Fruit fly (Drosophila melanogaster) whole organism, prepupa: ENCODE data around the gene CG15916.

Experiments used
- CG10631 ChIP-seq: fragments of 200-800 bp; sonication (Bioruptor generic); optimal IDR thresholded peaks from 2 replicates; lab custom pipeline; 2016; ENCODE audit warnings: missing biosample characterization, missing genetic modification characterization
- CG10669 ChIP-seq: fragments of 200-800 bp; sonication (Bioruptor generic); optimal IDR thresholded peaks from 3 replicates; lab custom pipeline; 2018; ENCODE audit warnings: missing biosample characterization, mild to moderate bottlenecking, missing genetic modification characterization, moderate library complexity
- CG11902 ChIP-seq: fragments of 200-800 bp; sonication (Bioruptor generic); optimal IDR thresholded peaks from 3 replicates; lab custom pipeline; 2016; ENCODE audit warnings: missing biosample characterization, missing genetic modification characterization
- CG15336 ChIP-seq: fragments of 200-800 bp; sonication (Bioruptor generic); IDR thresholded peaks from 2 replicates; pipeline ENCODE4 v1.3.6; 2022; ENCODE audit warnings: missing biosample characterization, missing genetic modification characterization
- CG3032 ChIP-seq: fragments of 200-800 bp; optimal IDR thresholded peaks from 2 replicates; lab custom pipeline; 2019; ENCODE audit warnings: missing biosample characterization, mild to moderate bottlenecking, missing genetic modification characterization, moderate library complexity
- CG31627 ChIP-seq: fragments of 200-800 bp; sonication (Bioruptor generic); optimal IDR thresholded peaks from 3 replicates; lab custom pipeline; 2016; ENCODE audit warnings: missing biosample characterization, missing genetic modification characterization
- CG32006 ChIP-seq: fragments of 200-800 bp; sonication (Bioruptor generic); optimal IDR thresholded peaks from 3 replicates; lab custom pipeline; 2017; ENCODE audit warnings: missing biosample characterization, mild to moderate bottlenecking, missing genetic modification characterization
- CG34406 ChIP-seq: fragments of 200-800 bp; sonication (Bioruptor generic); optimal IDR thresholded peaks from 3 replicates; lab custom pipeline; 2016; ENCODE audit warnings: missing biosample characterization, missing genetic modification characterization
- CG3919 ChIP-seq: fragments of 200-800 bp; sonication (Bioruptor generic); optimal IDR thresholded peaks from 3 replicates; lab custom pipeline; 2016; ENCODE audit warnings: missing biosample characterization, missing genetic modification characterization
- CG6163 ChIP-seq: fragments of 200-800 bp; sonication (Bioruptor generic); IDR thresholded peaks from 3 replicates; pipeline ENCODE4 v1.3.6; 2022; ENCODE audit warnings: missing biosample characterization, missing genetic modification characterization
- CG6276 ChIP-seq: fragments of 200-800 bp; sonication (Bioruptor generic); optimal IDR thresholded peaks from 2 replicates; lab custom pipeline; 2017; ENCODE audit warnings: missing biosample characterization, mild to moderate bottlenecking, missing genetic modification characterization
- CG6792 ChIP-seq: fragments of 200-800 bp; sonication (Bioruptor generic); optimal IDR thresholded peaks from 3 replicates; lab custom pipeline; 2016; ENCODE audit warnings: missing biosample characterization, missing genetic modification characterization
- CG6808 ChIP-seq: fragments of 200-800 bp; sonication (Bioruptor generic); optimal IDR thresholded peaks from 3 replicates; lab custom pipeline; 2017; ENCODE audit warnings: missing biosample characterization, missing genetic modification characterization, mild to moderate bottlenecking, moderate library complexity, missing genetic modification reagents
- CG7368 ChIP-seq: fragments of 200-800 bp; sonication (Bioruptor generic); optimal IDR thresholded peaks from 3 replicates; lab custom pipeline; 2016; ENCODE audit warnings: missing biosample characterization, missing genetic modification characterization
- CG8119 ChIP-seq: fragments of 200-800 bp; sonication (Bioruptor generic); IDR thresholded peaks from 3 replicates; pipeline ENCODE4 v1.3.6; 2022; ENCODE audit warnings: missing biosample characterization, missing genetic modification characterization
- CG8632 ChIP-seq: fragments of 200-800 bp; sonication (Bioruptor generic); optimal IDR thresholded peaks from 3 replicates; lab custom pipeline; 2016; ENCODE audit warnings: missing biosample characterization, missing genetic modification characterization
- CG9139 ChIP-seq: fragments of 200-800 bp; sonication (Bioruptor generic); optimal IDR thresholded peaks from 3 replicates; lab custom pipeline; 2017; ENCODE audit warnings: missing biosample characterization, mild to moderate bottlenecking, missing genetic modification characterization
- Eip78C ChIP-seq: fragments of 200-800 bp; sonication (Bioruptor generic); peaks from one replicate; lab custom pipeline; 2016; ENCODE audit warnings: missing biosample characterization, missing genetic modification characterization
- Eip93F ChIP-seq: fragments of 200-800 bp; sonication (Bioruptor generic); optimal IDR thresholded peaks from 2 replicates; lab custom pipeline; 2016; ENCODE audit warnings: missing biosample characterization, mild to moderate bottlenecking, missing genetic modification characterization
- Gug ChIP-seq: fragments of 200-800 bp; sonication (Bioruptor generic); IDR thresholded peaks from 2 replicates; pipeline ENCODE4 v1.3.6; 2022; ENCODE audit warnings: missing biosample characterization, missing genetic modification characterization
- Hr39 ChIP-seq: fragments of 200-800 bp; sonication (Bioruptor generic); optimal IDR thresholded peaks from 2 replicates; lab custom pipeline; 2016; ENCODE audit warnings: missing biosample characterization, missing genetic modification characterization
- Hr4 ChIP-seq: fragments of 200-800 bp; sonication (Bioruptor generic); optimal IDR thresholded peaks from 3 replicates; lab custom pipeline; 2016; ENCODE audit warnings: missing biosample characterization, missing genetic modification characterization
- Met ChIP-seq: fragments of 200-800 bp; sonication (Bioruptor generic); optimal IDR thresholded peaks from 3 replicates; lab custom pipeline; 2016; ENCODE audit warnings: missing biosample characterization, missing genetic modification characterization
- OdsH ChIP-seq: fragments of 200-800 bp; sonication (Bioruptor generic); optimal IDR thresholded peaks from 3 replicates; lab custom pipeline; 2016; ENCODE audit warnings: missing biosample characterization, missing genetic modification characterization
- Sox102F ChIP-seq: fragments of 200-800 bp; sonication (Bioruptor generic); optimal IDR thresholded peaks from 2 replicates; lab custom pipeline; 2016; ENCODE audit warnings: missing biosample characterization, mild to moderate bottlenecking, missing genetic modification characterization
- achi ChIP-seq: fragments of 200-800 bp; sonication (Bioruptor generic); optimal IDR thresholded peaks from 3 replicates; lab custom pipeline; 2016; ENCODE audit warnings: missing biosample characterization, missing genetic modification characterization
- acj6 ChIP-seq: fragments of 200-800 bp; sonication (Bioruptor generic); optimal IDR thresholded peaks from 3 replicates; lab custom pipeline; 2016; ENCODE audit warnings: missing biosample characterization, missing genetic modification characterization
- dac ChIP-seq: fragments of 200-800 bp; sonication (Bioruptor generic); optimal IDR thresholded peaks from 2 replicates; lab custom pipeline; 2017; ENCODE audit warnings: missing biosample characterization, mild to moderate bottlenecking, missing genetic modification characterization
- dsx ChIP-seq: fragments of 200-800 bp; optimal IDR thresholded peaks from 3 replicates; lab custom pipeline; 2019; ENCODE audit warnings: missing biosample characterization, mild to moderate bottlenecking, missing genetic modification characterization, moderate library complexity; ENCODE audit not compliant: poor library complexity, severe bottlenecking
- eg ChIP-seq: fragments of 200-800 bp; sonication (Bioruptor generic); IDR thresholded peaks from 3 replicates; pipeline ENCODE4 v1.3.6; 2022; ENCODE audit warnings: missing biosample characterization, missing genetic modification characterization
- esn ChIP-seq: fragments of 200-800 bp; sonication (Bioruptor generic); optimal IDR thresholded peaks from 2 replicates; lab custom pipeline; 2016; ENCODE audit warnings: missing biosample characterization, mild to moderate bottlenecking, missing genetic modification characterization, moderate library complexity
- fd85E ChIP-seq: fragments of 200-800 bp; sonication (Bioruptor generic); optimal IDR thresholded peaks from 3 replicates; lab custom pipeline; 2016; ENCODE audit warnings: missing biosample characterization, missing genetic modification characterization
- fkh ChIP-seq: fragments of 200-800 bp; sonication (Bioruptor generic); optimal IDR thresholded peaks from 3 replicates; lab custom pipeline; 2017; ENCODE audit warnings: missing biosample characterization, mild to moderate bottlenecking, missing genetic modification characterization, moderate library complexity
- lz ChIP-seq: fragments of 200-800 bp; sonication (Bioruptor generic); optimal IDR thresholded peaks from 3 replicates; lab custom pipeline; 2016; ENCODE audit warnings: missing biosample characterization, missing genetic modification characterization
- net ChIP-seq: fragments of 200-800 bp; sonication (Bioruptor generic); optimal IDR thresholded peaks from 3 replicates; lab custom pipeline; 2016; ENCODE audit warnings: missing biosample characterization, missing genetic modification characterization
- pdm3 ChIP-seq: fragments of 200-800 bp; sonication (Bioruptor generic); optimal IDR thresholded peaks from 3 replicates; lab custom pipeline; 2016; ENCODE audit warnings: missing biosample characterization, missing genetic modification characterization
- salr ChIP-seq, 2 experiments: fragments of 200-800 bp; sonication (Bioruptor generic); optimal IDR thresholded peaks; 3 replicates each; lab custom pipeline; 2016 to 2018; ENCODE audit warnings: missing biosample characterization in 2 of 2, missing genetic modification characterization in 2 of 2, mild to moderate bottlenecking in 1 of 2
- ss ChIP-seq, 2 experiments: fragments of 200-800 bp; sonication (Bioruptor generic); optimal IDR thresholded peaks; 2 replicates in 1 of 2; 3 replicates in 1 of 2; lab custom pipeline; 2017 to 2018; ENCODE audit warnings: mild to moderate bottlenecking in 2 of 2, missing biosample characterization in 2 of 2, missing genetic modification characterization in 2 of 2, moderate library complexity in 1 of 2
- svp ChIP-seq: fragments of 200-800 bp; sonication (Bioruptor generic); peaks from one replicate; lab custom pipeline; 2016; ENCODE audit warnings: missing biosample characterization, missing genetic modification characterization
- topi ChIP-seq: fragments of 200-800 bp; sonication (Bioruptor generic); optimal IDR thresholded peaks from 3 replicates; lab custom pipeline; 2016; ENCODE audit warnings: missing biosample characterization, missing genetic modification characterization
- vri ChIP-seq: fragments of 200-800 bp; sonication (Bioruptor generic); optimal IDR thresholded peaks from 3 replicates; lab custom pipeline; 2016; ENCODE audit warnings: missing biosample characterization, mild to moderate bottlenecking, missing genetic modification characterization

Gene CG15916

DNA sequence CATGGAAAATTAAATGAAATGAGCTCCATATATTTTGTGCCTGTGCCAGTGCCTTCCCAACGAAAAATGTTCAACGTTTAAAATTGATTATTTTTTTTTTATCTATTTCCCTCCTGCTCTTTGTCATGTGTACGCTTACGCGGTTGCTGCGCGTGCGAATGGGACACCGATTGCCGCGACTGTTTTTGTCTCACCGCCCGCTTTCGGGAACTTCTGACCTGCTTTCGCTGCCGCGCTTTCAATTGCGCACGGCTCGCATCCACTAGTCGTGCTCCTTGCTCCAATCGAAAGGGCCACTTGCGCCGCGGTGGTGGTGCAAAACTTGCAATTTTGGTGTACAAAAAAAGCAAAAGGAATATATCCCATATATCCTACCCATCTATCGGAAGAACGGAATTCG, 29.9 kb upstream of the CG15916 start (continued):
- TF ChIP-seq ss (GFP tag; optimal IDR thresholded peaks at IDR 0.05; lab: Kevin White, UChicago): peak; percentile 70 to 82
- peak; percentile 77 for TF ChIP-seq CG9139 (GFP tag; lab: Kevin White, UChicago)
- no peak for TF ChIP-seq CG6792 (GFP tag; lab: Kevin White, UChicago)
- TF ChIP-seq salr (GFP tag; optimal IDR thresholded peaks at IDR 0.05; lab: Kevin White, UChicago): peak in 1 of 2 experiments; percentile 45
- TF ChIP-seq vri: peak; percentile 64
- peak; percentile 33 for TF ChIP-seq Sox102F (GFP tag; lab: Kevin White, UChicago)
- peak; percentile 38 for TF ChIP-seq Eip78C
- TF ChIP-seq Hr4 (GFP tag; lab: Kevin White, UChicago): no peak
- TF ChIP-seq CG32006 (GFP tag; lab: Kevin White, UChicago): peak; percentile 54
- TF ChIP-seq CG3032: peak; percentile 55
- TF ChIP-seq CG6163: peak; percentile 84
- TF ChIP-seq CG34406 (GFP tag; lab: Kevin White, UChicago): peak; percentile 44
- TF ChIP-seq CG8632 (GFP tag; lab: Kevin White, UChicago): peak; percentile 36
- TF ChIP-seq lz (GFP tag; lab: Kevin White, UChicago): peak; percentile 20
- TF ChIP-seq CG6808 (GFP tag; lab: Kevin White, UChicago): peak; percentile 74
- peak; percentile 90 for TF ChIP-seq svp
- TF ChIP-seq eg: no peak; the same call in 2 of the 3 replicates
- no peak for TF ChIP-seq CG11902 (GFP tag; lab: Kevin White, UChicago)
- TF ChIP-seq OdsH: no peak
- TF ChIP-seq, all 60 proteins: peak for 41

DNA sequence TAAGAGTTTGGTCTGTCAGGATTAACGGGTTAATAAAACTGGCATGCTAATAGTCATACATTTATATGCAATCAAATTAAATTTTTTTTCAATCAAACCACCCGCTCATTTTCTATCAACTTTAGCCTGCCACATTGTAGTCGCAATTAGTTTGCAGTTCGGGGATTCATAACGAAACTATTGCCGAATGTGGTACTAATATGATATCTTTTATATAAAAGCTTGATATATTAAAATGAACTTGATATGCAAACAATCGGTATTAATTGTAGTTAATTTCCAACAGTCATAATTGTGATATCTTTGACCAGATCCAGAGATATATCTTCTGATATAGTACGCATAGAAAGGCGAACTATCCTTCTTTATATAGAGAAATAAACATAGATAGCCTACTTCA, 24.4 kb upstream of the CG15916 start:
- peak; percentile 3 for TF ChIP-seq Eip78C
- no peak for TF ChIP-seq CG10631 (GFP tag; lab: Kevin White, UChicago)
- TF ChIP-seq CG8632 (GFP tag; lab: Kevin White, UChicago): no peak
- TF ChIP-seq CG6276 (GFP tag; lab: Kevin White, UChicago): no peak

DNA sequence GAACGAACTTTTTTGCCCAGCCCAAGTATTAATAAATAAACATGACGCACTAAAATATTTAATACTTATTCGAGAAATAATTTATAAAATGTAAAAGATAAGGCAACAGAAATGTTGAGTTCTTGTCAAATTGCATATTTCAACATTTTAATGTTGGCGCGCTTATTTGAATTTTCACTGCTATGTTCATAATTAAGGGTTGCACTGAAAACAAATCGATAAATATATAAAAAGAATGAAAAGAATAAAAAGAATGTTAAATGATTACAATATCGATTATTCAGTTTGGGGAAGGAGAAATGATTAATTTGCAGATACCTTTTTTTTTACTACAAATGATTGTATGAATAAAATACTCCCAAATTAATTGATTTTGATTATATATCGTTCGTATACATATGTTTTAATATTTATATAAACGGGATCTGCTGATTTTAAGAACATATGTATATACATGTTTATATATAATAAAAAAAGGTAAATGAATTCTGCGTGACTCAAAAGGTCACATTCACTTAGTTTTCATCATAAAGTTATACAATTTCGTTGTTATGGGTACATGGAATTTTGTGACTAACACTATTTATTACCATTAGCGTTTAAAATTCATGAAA, 23.5 kb upstream of the CG15916 start:
- TF ChIP-seq salr (GFP tag; optimal IDR thresholded peaks at IDR 0.05; lab: Kevin White, UChicago) (no peak), Sox102F (GFP tag; lab: Kevin White, UChicago) (no peak), Eip93F (GFP tag; lab: Kevin White, UChicago) (peak; percentile 22), CG3919 (GFP tag; lab: Kevin White, UChicago) (no peak), fkh (GFP tag; lab: Kevin White, UChicago) (peak; percentile 2), CG15336 (GFP tag; lab: Robert Waterston, UW) (no peak), fd85E (no peak), dsx (GFP tag; lab: Kevin White, UChicago) (peak; percentile 50)

dm6 chrX:15867863-15868262, 22.5 kb upstream of the CG15916 start, which contains the start of gene Gapdh2:
Gene Gapdh2 (plus strand): TSS chrX:15868145.
- TF ChIP-seq CG3032: peak; percentile 100
- peak; percentile 100 for TF ChIP-seq Eip93F (GFP tag; lab: Kevin White, UChicago)
- peak; percentile 99 for TF ChIP-seq Gug (GFP tag; lab: Robert Waterston, UW)
- peak; percentile 100 for TF ChIP-seq CG6276 (GFP tag; lab: Kevin White, UChicago)
- TF ChIP-seq pdm3 (GFP tag; lab: Kevin White, UChicago): peak; percentile 99
- peak; percentile 100 for TF ChIP-seq CG8119
- peak; percentile 99 for TF ChIP-seq CG6808 (GFP tag; lab: Kevin White, UChicago)
- peak; percentile 100 for TF ChIP-seq Sox102F (GFP tag; lab: Kevin White, UChicago)
- TF ChIP-seq Eip78C: peak; percentile 100
- TF ChIP-seq CG9139 (GFP tag; lab: Kevin White, UChicago): peak; percentile 99
- TF ChIP-seq vri: peak; percentile 100
- TF ChIP-seq Hr39: peak; percentile 98
- TF ChIP-seq CG6792 (GFP tag; lab: Kevin White, UChicago): peak; percentile 100
- peak; percentile 95 for TF ChIP-seq dac (GFP tag; lab: Kevin White, UChicago)
- TF ChIP-seq CG15336 (GFP tag; lab: Robert Waterston, UW): peak; percentile 100
- peak; percentile 99 for TF ChIP-seq lz (GFP tag; lab: Kevin White, UChicago)
- TF ChIP-seq CG6163: peak; percentile 100
- TF ChIP-seq CG34406 (GFP tag; lab: Kevin White, UChicago): peak; percentile 100
- peak; percentile 96 for TF ChIP-seq CG11902 (GFP tag; lab: Kevin White, UChicago)
- TF ChIP-seq salr (GFP tag; optimal IDR thresholded peaks at IDR 0.05; lab: Kevin White, UChicago): peak; percentile 97 to 99
- peak; percentile 100 for TF ChIP-seq net (GFP tag; lab: Kevin White, UChicago)
- peak; percentile 100 for TF ChIP-seq topi (GFP tag; lab: Kevin White, UChicago)
- TF ChIP-seq svp: peak; percentile 100
- peak; percentile 100 for TF ChIP-seq eg
- TF ChIP-seq Met: peak; percentile 100
- peak; percentile 98 for TF ChIP-seq fd85E
- TF ChIP-seq acj6: peak; percentile 99
- TF ChIP-seq CG10669 (GFP tag; lab: Kevin White, UChicago): peak; percentile 99
- TF ChIP-seq CG31627 (GFP tag; lab: Kevin White, UChicago): peak; percentile 98
- peak; percentile 99 for TF ChIP-seq achi (GFP tag; lab: Kevin White, UChicago)
- TF ChIP-seq OdsH: peak; percentile 99
- peak; percentile 100 for TF ChIP-seq esn (GFP tag; lab: Kevin White, UChicago)
- TF ChIP-seq CG7368 (GFP tag; lab: Kevin White, UChicago): peak; percentile 99
